Fruit fly (Drosophila melanogaster): ENCODE results near the gene Peritrophin-15a.

DNA sequence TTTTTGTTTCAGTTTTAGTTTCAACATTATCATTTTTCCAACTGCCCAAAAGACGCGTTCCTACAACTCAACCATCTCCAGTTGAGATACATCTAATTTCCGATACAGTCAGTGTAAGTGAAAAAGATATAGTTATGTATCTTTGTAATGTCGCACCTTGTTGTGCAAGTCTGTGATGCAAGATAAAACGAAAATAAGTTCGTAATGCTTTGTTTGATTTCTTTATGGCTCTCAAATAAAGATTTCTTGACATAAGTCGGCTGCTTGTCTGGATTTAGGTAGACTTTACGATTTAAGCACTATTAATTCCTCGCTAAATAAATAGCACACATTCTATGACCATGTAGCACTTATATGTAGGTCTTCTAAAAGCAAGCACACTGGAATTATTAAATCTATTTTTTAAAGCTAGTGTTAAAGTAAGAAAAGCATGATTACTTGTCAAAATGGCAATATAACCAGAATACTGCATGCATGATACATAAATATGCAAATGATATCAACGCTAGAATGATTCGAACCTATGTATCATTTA lies 10.8 kb downstream of the Peritrophin-15a start:
- no peak for TF ChIP-seq CG8478 (optimal IDR thresholded peaks at IDR 0.05)
- no peak for TF ChIP-seq CTCF (optimal IDR thresholded peaks at IDR 0.05)

All from S2 (cell line).